Worm (Caenorhabditis elegans) whole organism, L2 larva: Measurements from ENCODE around the gene K02E11.6.

Experiments
- blmp-1 ChIP-seq: sonication (generic microtip); optimal IDR thresholded peaks from 2 replicates; lab custom pipeline; 2017; ENCODE audit warnings: missing genetic modification characterization, mild to moderate bottlenecking, missing compliant biosample characterization, antibody characterized with exemption, moderate library complexity; ENCODE audit not compliant: insufficient read depth
- ceh-16 ChIP-seq: fragments of 150-350 bp; optimal IDR thresholded peaks from 2 replicates; lab custom pipeline; 2014; ENCODE audit warnings: missing biosample characterization, missing genetic modification characterization
- egl-27 ChIP-seq: sonication (generic microtip); optimal IDR thresholded peaks from 3 replicates; lab custom pipeline; 2017; ENCODE audit warnings: missing biosample characterization, missing genetic modification reagents, missing genetic modification characterization
- fos-1 ChIP-seq: fragments of 150-350 bp; optimal IDR thresholded peaks from 2 replicates; lab custom pipeline; 2014; ENCODE audit warnings: missing biosample characterization, missing genetic modification characterization
- mab-5 ChIP-seq: fragments of 150-350 bp; optimal IDR thresholded peaks from 2 replicates; lab custom pipeline; 2014; ENCODE audit warnings: missing biosample characterization, missing genetic modification characterization
- mdl-1 ChIP-seq, 2 experiments: fragments of 150-350 bp in 1 of 2; sonication (generic microtip) in 1 of 2; optimal IDR thresholded peaks; 2 replicates each; lab custom pipeline; 2017; ENCODE audit warnings: missing biosample characterization in 2 of 2, missing genetic modification characterization in 2 of 2
- nhr-237 ChIP-seq: fragments of 150-350 bp; optimal IDR thresholded peaks from 2 replicates; lab custom pipeline; 2014; ENCODE audit warnings: missing biosample characterization, missing genetic modification characterization
- unc-62 ChIP-seq: fragments of 150-350 bp; optimal IDR thresholded peaks from 2 replicates; lab custom pipeline; 2014; ENCODE audit warnings: missing biosample characterization, missing genetic modification reagents, missing genetic modification characterization
- zag-1 ChIP-seq: fragments of 150-350 bp; optimal IDR thresholded peaks from 2 replicates; lab custom pipeline; 2014; ENCODE audit warnings: missing biosample characterization, missing genetic modification characterization
- ztf-11 ChIP-seq: sonication (generic microtip); optimal IDR thresholded peaks from 2 replicates; lab custom pipeline; 2017; ENCODE audit warnings: missing biosample characterization, missing genetic modification characterization

- TF ChIP-seq mdl-1 (tag; optimal IDR thresholded peaks at IDR 0.05; lab: Kevin White, UChicago) (no peak), egl-27 (tag; lab: Kevin White, UChicago) (no peak), ztf-11 (no peak), zag-1 (tag; lab: Kevin White, UChicago) (no peak), fos-1 (tag; lab: Kevin White, UChicago) (peak; percentile 4), unc-62 (GFP tag; lab: Kevin White, UChicago) (no peak), blmp-1 (tag; lab: Kevin White, UChicago) (no peak), ceh-16 (tag; lab: Kevin White, UChicago) (no peak), nhr-237 (tag; lab: Kevin White, UChicago) (no peak), mab-5 (no peak)
Observed at ce11 chrV:14231656-14232055, 16.9 kb upstream of the K02E11.6 start.
